Fruit fly (Drosophila melanogaster): Measurements from ENCODE around the gene CG13738.

CG13738 gene

dm6 chr3L:13973377-13974111, at the start of gene CG13738, which contains the start of gene Hsc70-1:
CG13738 (minus strand) TSS chr3L:13973477.
Hsc70-1 (plus strand) TSS chr3L:13974061.
- no peak for TF ChIP-seq noc (tag; optimal IDR thresholded peaks at IDR 0.05)

dm6 chr3L:14006704-14007126, 33.4 kb upstream of the CG13738 start:
- no peak for TF ChIP-seq noc (tag; optimal IDR thresholded peaks at IDR 0.05)

- no peak for TF ChIP-seq noc (tag; optimal IDR thresholded peaks at IDR 0.05)
Observed at dm6 chr3L:14005627-14006287, 32.5 kb upstream of the CG13738 start.

dm6 chr3L:14004963-14005458, 31.7 kb upstream of the CG13738 start:
- TF ChIP-seq noc (tag; optimal IDR thresholded peaks at IDR 0.05) = peak; percentile 96

- no peak for TF ChIP-seq noc (tag; optimal IDR thresholded peaks at IDR 0.05)
Observed at dm6 chr3L:14004041-14004407, 30.7 kb upstream of the CG13738 start.

DNA sequence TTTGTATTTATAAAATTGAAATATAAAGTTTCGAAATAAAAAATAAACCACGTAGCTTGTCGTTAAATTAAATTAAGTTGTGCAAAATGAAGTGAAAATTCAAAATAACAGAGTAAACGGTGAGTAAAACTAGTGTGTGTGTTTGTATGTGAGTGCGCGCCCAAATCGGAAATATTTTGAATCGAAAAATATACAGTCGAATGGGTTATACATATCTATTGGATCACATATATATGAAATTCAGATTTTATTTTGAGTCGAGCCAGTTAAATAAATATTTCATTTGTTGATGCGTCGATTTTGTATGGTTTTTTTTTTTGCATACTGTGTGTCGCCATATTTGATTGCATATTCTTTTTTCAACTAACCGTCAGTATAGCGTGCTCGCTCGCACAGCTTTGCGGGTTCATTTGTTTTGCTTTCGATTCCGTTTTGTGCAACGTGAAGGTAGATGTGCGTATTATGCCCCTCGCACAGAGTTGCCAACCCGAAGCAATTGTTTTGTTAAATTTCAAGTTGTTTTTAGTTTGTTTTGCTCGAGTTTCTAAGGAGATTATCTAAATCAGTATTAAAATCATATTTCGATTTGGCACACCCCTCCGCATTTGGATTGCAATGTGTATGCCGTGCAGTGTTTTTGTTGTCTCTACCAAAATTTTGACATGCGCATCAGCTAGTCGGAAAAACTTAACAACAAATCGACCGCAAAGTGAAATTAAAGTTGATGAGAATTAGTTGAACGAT, 30.2 kb upstream of the CG13738 start:
- peak; percentile 23 for TF ChIP-seq noc (tag; optimal IDR thresholded peaks at IDR 0.05)

- TF ChIP-seq noc (tag; optimal IDR thresholded peaks at IDR 0.05) = no peak
Observed at dm6 chr3L:14002524-14003135, 29.4 kb upstream of the CG13738 start.

- TF ChIP-seq noc (tag; optimal IDR thresholded peaks at IDR 0.05) = peak; percentile 4
Observed at dm6 chr3L:14001658-14002523, 28.6 kb upstream of the CG13738 start, which contains the start of the genes Nprl3 and upSET. Nprl3 (minus strand) TSS chr3L:14001880. upSET (plus strand) TSS chr3L:14002127.

dm6 chr3L:13999204-13999603, 25.9 kb upstream of the CG13738 start, which contains the start of gene CG17359:
CG17359 (minus strand) TSS chr3L:13999251.
- no peak for TF ChIP-seq noc (tag; optimal IDR thresholded peaks at IDR 0.05)

dm6 chr3L:13996992-13997391, 23.7 kb upstream of the CG13738 start, which contains the start of gene CG17361:
CG17361 (plus strand) TSS chr3L:13997191.
- no peak for TF ChIP-seq noc (tag; optimal IDR thresholded peaks at IDR 0.05)

DNA sequence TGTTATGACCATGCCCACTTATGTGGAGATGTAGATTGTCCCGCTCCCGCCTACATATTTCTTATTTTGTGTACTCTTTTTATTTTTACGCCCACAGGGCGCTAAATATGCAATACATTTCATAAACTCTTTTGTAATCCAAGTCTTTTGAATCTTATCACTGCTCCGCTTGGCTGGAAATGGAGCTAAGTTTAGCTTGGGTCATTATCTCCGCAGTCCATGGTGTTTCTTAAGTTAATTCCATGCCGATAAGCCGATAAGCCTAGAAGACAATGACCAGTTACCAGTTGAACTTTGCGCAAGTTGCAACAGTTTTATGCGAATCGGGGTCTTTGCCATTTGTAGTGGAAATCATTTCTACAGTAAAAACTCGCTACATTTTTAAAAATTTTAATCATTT, 23.2 kb upstream of the CG13738 start:
- TF ChIP-seq noc (tag; optimal IDR thresholded peaks at IDR 0.05) = no peak

- peak; percentile 55 for TF ChIP-seq noc (tag; optimal IDR thresholded peaks at IDR 0.05)
Observed at dm6 chr3L:13993742-13994719, 20.8 kb upstream of the CG13738 start, which contains the start of gene CtsK1. CtsK1 (plus strand) TSS chr3L:13994231.

- no peak for TF ChIP-seq noc (tag; optimal IDR thresholded peaks at IDR 0.05)
Observed at dm6 chr3L:13993233-13993741, 20.0 kb upstream of the CG13738 start, which contains the start of gene CG17364. CG17364 (minus strand) TSS chr3L:13993400.
